Fruit fly (Drosophila melanogaster): ENCODE results near the gene Polr3E.

- TF ChIP-seq insv (optimal IDR thresholded peaks at IDR 0.05), result no peak
- no peak for TF ChIP-seq h (optimal IDR thresholded peaks at IDR 0.05)
- no peak for TF ChIP-seq psq (optimal IDR thresholded peaks at IDR 0.05)
- TF ChIP-seq ttk (optimal IDR thresholded peaks at IDR 0.05), result no peak
Measured at dm6 chr3L:21023795-21024194, 7.8 kb upstream of the Polr3E start.

All from Kc167 (cell line).